Worm (Caenorhabditis elegans) whole organism, L2 larva: ENCODE results near the gene T19C3.5.

Experiments used
- C34F6.9 ChIP-seq: fragments of 150-350 bp; optimal IDR thresholded peaks from 2 replicates; lab custom pipeline; 2014; ENCODE audit warnings: missing biosample characterization, missing genetic modification characterization
- F13H6.1 ChIP-seq: sonication (generic microtip); optimal IDR thresholded peaks from 2 replicates; lab custom pipeline; 2016; ENCODE audit warnings: missing genetic modification characterization, missing compliant biosample characterization
- R02D3.7 ChIP-seq: fragments of 150-350 bp; optimal IDR thresholded peaks from 2 replicates; lab custom pipeline; 2014; ENCODE audit warnings: missing biosample characterization, missing genetic modification characterization
- Y55F3AM.14 ChIP-seq: fragments of 200-800 bp; sonication (Bioruptor generic); optimal IDR thresholded peaks from 2 replicates; lab custom pipeline; 2018; ENCODE audit warnings: mild to moderate bottlenecking, missing genetic modification characterization, missing compliant biosample characterization
- ZK546.5 ChIP-seq: sonication (generic microtip); optimal IDR thresholded peaks from 2 replicates; lab custom pipeline; 2017; ENCODE audit warnings: missing biosample characterization, missing genetic modification characterization
- aly-2 ChIP-seq: fragments of 150-350 bp; optimal IDR thresholded peaks from 2 replicates; lab custom pipeline; 2014; ENCODE audit warnings: missing biosample characterization, missing genetic modification characterization
- ama-1 ChIP-seq: fragments of 150-350 bp; optimal IDR thresholded peaks from 2 replicates; lab custom pipeline; 2018; ENCODE audit warnings: inconsistent platforms
- blmp-1 ChIP-seq: sonication (generic microtip); optimal IDR thresholded peaks from 2 replicates; lab custom pipeline; 2017; ENCODE audit warnings: missing genetic modification characterization, mild to moderate bottlenecking, missing compliant biosample characterization, antibody characterized with exemption, moderate library complexity; ENCODE audit not compliant: insufficient read depth
- ceh-16 ChIP-seq: fragments of 150-350 bp; optimal IDR thresholded peaks from 2 replicates; lab custom pipeline; 2014; ENCODE audit warnings: missing biosample characterization, missing genetic modification characterization
- crh-2 ChIP-seq: sonication (generic microtip); optimal IDR thresholded peaks from 2 replicates; lab custom pipeline; 2017; ENCODE audit warnings: missing biosample characterization, missing genetic modification characterization
- dmd-4 ChIP-seq: sonication (generic microtip); optimal IDR thresholded peaks from 2 replicates; lab custom pipeline; 2017; ENCODE audit warnings: missing biosample characterization, missing genetic modification characterization
- elt-3 ChIP-seq: sonication (generic microtip); optimal IDR thresholded peaks from 2 replicates; lab custom pipeline; 2017; ENCODE audit warnings: missing biosample characterization, missing genetic modification characterization
- fos-1 ChIP-seq: fragments of 150-350 bp; optimal IDR thresholded peaks from 2 replicates; lab custom pipeline; 2014; ENCODE audit warnings: missing biosample characterization, missing genetic modification characterization
- gmeb-1 ChIP-seq: fragments of 150-350 bp; optimal IDR thresholded peaks from 2 replicates; lab custom pipeline; 2014; ENCODE audit warnings: missing biosample characterization, missing genetic modification characterization
- lin-11 ChIP-seq: fragments of 150-350 bp; sonication (generic microtip); optimal IDR thresholded peaks from 2 replicates; lab custom pipeline; 2014; ENCODE audit warnings: missing biosample characterization, missing genetic modification characterization, inconsistent platforms, mixed read lengths
- lin-39 ChIP-seq: fragments of 150-350 bp; optimal IDR thresholded peaks from 2 replicates; lab custom pipeline; 2014; ENCODE audit warnings: missing biosample characterization, missing genetic modification reagents, missing genetic modification characterization
- mab-5 ChIP-seq: fragments of 150-350 bp; optimal IDR thresholded peaks from 2 replicates; lab custom pipeline; 2014; ENCODE audit warnings: missing biosample characterization, missing genetic modification characterization
- mdl-1 ChIP-seq, 2 experiments: fragments of 150-350 bp in 1 of 2; sonication (generic microtip) in 1 of 2; optimal IDR thresholded peaks; 2 replicates each; lab custom pipeline; 2017; ENCODE audit warnings: missing biosample characterization in 2 of 2, missing genetic modification characterization in 2 of 2
- nhr-10 ChIP-seq: sonication (generic microtip); optimal IDR thresholded peaks from 2 replicates; lab custom pipeline; 2017; ENCODE audit warnings: missing biosample characterization, missing genetic modification characterization
- nhr-11 ChIP-seq: fragments of 150-350 bp; optimal IDR thresholded peaks from 2 replicates; lab custom pipeline; 2014; ENCODE audit warnings: missing biosample characterization, missing genetic modification characterization
- nhr-12 ChIP-seq: fragments of 150-350 bp; optimal IDR thresholded peaks from 2 replicates; lab custom pipeline; 2014; ENCODE audit warnings: missing biosample characterization, missing genetic modification characterization
- nhr-129 ChIP-seq: fragments of 150-350 bp; optimal IDR thresholded peaks from 2 replicates; lab custom pipeline; 2014; ENCODE audit warnings: missing biosample characterization, missing genetic modification characterization
- nhr-23 ChIP-seq: fragments of 150-350 bp; optimal IDR thresholded peaks from 2 replicates; lab custom pipeline; 2014; ENCODE audit warnings: missing biosample characterization, missing genetic modification reagents, missing genetic modification characterization
- nhr-237 ChIP-seq: fragments of 150-350 bp; optimal IDR thresholded peaks from 2 replicates; lab custom pipeline; 2014; ENCODE audit warnings: missing biosample characterization, missing genetic modification characterization
- nhr-25 ChIP-seq: fragments of 150-350 bp; sonication (generic microtip); optimal IDR thresholded peaks from 3 replicates; lab custom pipeline; 2014; ENCODE audit warnings: missing biosample characterization, missing genetic modification characterization
- nhr-6 ChIP-seq: fragments of 150-350 bp; optimal IDR thresholded peaks from 2 replicates; lab custom pipeline; 2014; ENCODE audit warnings: missing biosample characterization, missing genetic modification characterization
- peb-1 ChIP-seq: fragments of 150-350 bp; optimal IDR thresholded peaks from 2 replicates; lab custom pipeline; 2014; ENCODE audit warnings: missing biosample characterization, missing genetic modification characterization
- sem-4 ChIP-seq: fragments of 150-350 bp; optimal IDR thresholded peaks from 2 replicates; lab custom pipeline; 2014; ENCODE audit warnings: missing biosample characterization, missing genetic modification reagents, missing genetic modification characterization
- skn-1 ChIP-seq: sonication (generic microtip); optimal IDR thresholded peaks from 2 replicates; lab custom pipeline; 2017; ENCODE audit warnings: missing biosample characterization, missing genetic modification characterization
- sma-9 ChIP-seq, 2 experiments: fragments of 150-350 bp in 1 of 2; sonication (generic microtip) in 1 of 2; optimal IDR thresholded peaks; 2 replicates each; lab custom pipeline; 2014 to 2016; ENCODE audit warnings: missing genetic modification characterization in 2 of 2, mild to moderate bottlenecking in 1 of 2, missing biosample characterization in 1 of 2, missing compliant biosample characterization in 1 of 2, missing genetic modification reagents in 1 of 2, moderate library complexity in 1 of 2
- unc-39 ChIP-seq: fragments of 150-350 bp; optimal IDR thresholded peaks from 2 replicates; lab custom pipeline; 2014; ENCODE audit warnings: missing biosample characterization, missing genetic modification characterization
- unc-55 ChIP-seq: fragments of 150-350 bp; sonication (generic microtip); optimal IDR thresholded peaks from 3 replicates; lab custom pipeline; 2014; ENCODE audit warnings: missing biosample characterization, missing genetic modification reagents, missing genetic modification characterization
- unc-62 ChIP-seq: fragments of 150-350 bp; optimal IDR thresholded peaks from 2 replicates; lab custom pipeline; 2014; ENCODE audit warnings: missing biosample characterization, missing genetic modification reagents, missing genetic modification characterization
- zag-1 ChIP-seq: fragments of 150-350 bp; optimal IDR thresholded peaks from 2 replicates; lab custom pipeline; 2014; ENCODE audit warnings: missing biosample characterization, missing genetic modification characterization
- ztf-1 ChIP-seq: fragments of 200-800 bp; sonication (Bioruptor generic); conservative IDR thresholded peaks from 2 replicates; pipeline ENCODE4 v1.3.6; 2022; ENCODE audit warnings: missing genetic modification characterization, missing compliant biosample characterization

T19C3.5 gene

ce11 chrIII:623754-624153 lies 4.0 kb downstream of the T19C3.5 start (continued):
- peak; percentile 30 for TF ChIP-seq nhr-6 (tag; lab: Kevin White, UChicago)
- no peak for TF ChIP-seq aly-2 (tag; lab: Kevin White, UChicago)
- TF ChIP-seq ZK546.5, result no peak

DNA sequence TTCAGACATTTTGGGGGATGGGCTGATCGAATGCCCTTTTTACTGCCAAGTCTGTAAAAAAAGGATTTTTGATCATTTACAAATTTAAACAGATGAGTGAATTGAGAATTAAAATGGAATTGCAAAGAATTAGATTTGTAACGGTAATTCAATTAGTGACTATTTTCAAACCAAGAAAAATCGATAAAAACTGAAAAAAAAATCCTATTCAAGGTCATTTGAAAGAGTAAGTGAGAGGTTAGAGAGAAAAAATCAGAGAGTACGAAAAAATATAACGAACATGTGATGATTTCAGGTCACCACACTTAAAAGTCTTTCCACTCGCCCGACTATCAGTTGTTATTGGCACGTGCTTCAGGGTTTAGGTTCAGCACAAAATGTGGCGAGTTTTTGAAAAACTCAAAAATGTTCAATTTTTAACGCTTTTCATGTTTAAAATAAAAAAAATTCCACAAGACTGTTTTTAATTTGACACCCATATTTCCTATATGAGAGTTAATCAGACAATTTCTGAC lies 7.5 kb downstream of the T19C3.5 start, which contains the start of gene T19C3.4:
Gene T19C3.4, minus strand, starts transcription at position 51 of the 515 bp plus-strand sequence.
- TF ChIP-seq F13H6.1 (tag; lab: Kevin White, UChicago) (no peak), fos-1 (tag; lab: Kevin White, UChicago) (peak; percentile 20), blmp-1 (tag; lab: Kevin White, UChicago) (no peak), ceh-16 (no peak), sma-9 (GFP tag; optimal IDR thresholded peaks at IDR 0.05; lab: Kevin White, UChicago) (peak; percentile 36), sma-9 (tag; optimal IDR thresholded peaks at IDR 0.05; lab: Kevin White, UChicago) (no peak), zag-1 (no peak), unc-39 (tag; lab: Kevin White, UChicago) (no peak), crh-2 (tag; lab: Kevin White, UChicago) (peak; percentile 17), peb-1 (tag; lab: Kevin White, UChicago) (no peak), R02D3.7 (tag; lab: Kevin White, UChicago) (no peak)

- TF ChIP-seq nhr-25 (tag; lab: Kevin White, UChicago) (no peak), ztf-1 (GFP tag; lab: Robert Waterston, UW) (no peak), dmd-4 (tag; lab: Kevin White, UChicago) (no peak), C34F6.9 (tag; lab: Kevin White, UChicago) (no peak), nhr-12 (tag; lab: Kevin White, UChicago) (no peak), nhr-10 (tag; lab: Kevin White, UChicago) (no peak), gmeb-1 (no peak), mab-5 (tag; lab: Kevin White, UChicago) (no peak), lin-11 (tag; lab: Kevin White, UChicago) (no peak), lin-39 (no peak), sma-9 (GFP tag; optimal IDR thresholded peaks at IDR 0.05; lab: Kevin White, UChicago) (no peak), sma-9 (tag; optimal IDR thresholded peaks at IDR 0.05; lab: Kevin White, UChicago) (no peak), fos-1 (tag; lab: Kevin White, UChicago) (no peak)
These were observed 10.3 kb downstream of the T19C3.5 start, which contains the start of gene T19C3.2 for ce11 chrIII:617467-617866. Gene T19C3.2 (minus strand): TSS chrIII:617567.

ce11 chrIII:614447-614846 lies 13.3 kb downstream of the T19C3.5 start, which contains the start of gene T19C3.3:
Gene T19C3.3 (minus strand): TSS chrIII:614547.
- TF ChIP-seq ztf-1 (GFP tag; lab: Robert Waterston, UW), result no peak
- TF ChIP-seq ceh-16, result no peak
- TF ChIP-seq unc-62 (GFP tag; lab: Kevin White, UChicago), result no peak
- TF ChIP-seq skn-1, result no peak

- peak; percentile 4 for TF ChIP-seq crh-2 (tag; lab: Kevin White, UChicago)
- no peak for TF ChIP-seq sem-4 (tag; lab: Kevin White, UChicago)
- no peak for TF ChIP-seq ceh-16
These were observed 15.0 kb downstream of the T19C3.5 start for ce11 chrIII:612759-613158.

- TF ChIP-seq F13H6.1 (tag; lab: Kevin White, UChicago) (no peak), C34F6.9 (tag; lab: Kevin White, UChicago) (no peak), nhr-237 (no peak), unc-55 (GFP tag; lab: Kevin White, UChicago) (peak; percentile 6)
- TF ChIP-seq, all 48 proteins: peak for 1
These were observed 15.8 kb downstream of the T19C3.5 start for ce11 chrIII:611900-612299.

DNA sequence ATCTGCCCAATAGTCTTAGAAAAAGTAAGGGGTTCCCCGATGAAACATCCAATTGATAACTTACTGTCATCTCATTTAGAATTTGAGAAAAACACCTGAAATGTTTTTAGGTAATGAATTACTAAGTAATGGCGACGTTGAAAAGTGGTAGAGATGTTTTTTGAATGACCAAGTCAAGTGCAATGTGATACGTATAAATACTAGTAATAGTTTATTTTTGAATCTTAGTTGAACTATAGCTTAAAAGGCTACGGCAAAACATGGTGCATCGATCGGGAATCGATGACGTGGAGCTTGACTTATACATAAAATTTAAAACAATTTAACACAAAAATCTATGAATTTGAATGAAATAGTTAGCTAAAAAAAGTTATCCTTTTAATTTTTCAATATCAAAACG lies 18.2 kb downstream of the T19C3.5 start, which contains the start of gene best-17:
Gene best-17, minus strand, starts transcription at position 101 of the 400 bp plus-strand sequence.
- TF ChIP-seq zag-1 (no peak), nhr-6 (tag; lab: Kevin White, UChicago) (no peak), mdl-1 (tag; optimal IDR thresholded peaks at IDR 0.05; lab: Kevin White, UChicago) (no peak), lin-39 (no peak), nhr-23 (tag; lab: Kevin White, UChicago) (no peak), elt-3 (tag; lab: Kevin White, UChicago) (no peak), ama-1 (lab: Kevin White, UChicago) (no peak), ceh-16 (no peak), skn-1 (no peak), fos-1 (tag; lab: Kevin White, UChicago) (no peak), nhr-12 (tag; lab: Kevin White, UChicago) (no peak), nhr-11 (tag; lab: Kevin White, UChicago) (no peak), unc-55 (GFP tag; lab: Kevin White, UChicago) (no peak), Y55F3AM.14 (GFP tag; lab: Kevin White, UChicago) (no peak), nhr-129 (tag; lab: Kevin White, UChicago) (no peak)
